Worm (Caenorhabditis elegans): ENCODE data around the gene str-135.

DNA sequence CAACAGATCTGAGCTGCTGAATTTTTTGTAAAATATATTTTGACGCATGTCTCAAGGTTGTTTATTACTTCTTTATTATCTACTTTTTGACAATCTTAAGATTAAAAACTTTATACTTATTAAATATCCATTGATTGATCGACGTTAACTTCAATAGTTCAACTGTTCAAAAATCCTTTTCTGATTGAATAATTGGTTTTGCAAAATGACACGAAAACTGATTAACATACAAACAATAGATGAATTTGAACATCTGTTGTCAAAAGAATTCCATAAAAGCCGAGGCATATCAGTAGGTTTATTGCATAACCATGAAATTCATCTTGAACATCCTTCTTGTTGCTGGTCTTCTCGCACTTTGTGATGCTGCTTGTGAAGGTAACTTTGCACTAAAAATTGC is 30.5 kb upstream of the str-135 start, which contains the start of gene W02D7.12:
- no peak for TF ChIP-seq elt-3 (tag; optimal IDR thresholded peaks at IDR 0.05)
- TF ChIP-seq lir-3 (tag; optimal IDR thresholded peaks at IDR 0.05; ENCODE audit: poor library complexity): no peak
- no peak for TF ChIP-seq lin-15B (tag; optimal IDR thresholded peaks at IDR 0.05)
- no peak for TF ChIP-seq nhr-28 (tag; optimal IDR thresholded peaks at IDR 0.05)
- TF ChIP-seq fkh-10 (GFP tag; optimal IDR thresholded peaks at IDR 0.05): no peak
- TF ChIP-seq lin-39 (tag; optimal IDR thresholded peaks at IDR 0.05): no peak
- TF ChIP-seq tbx-2 (tag; optimal IDR thresholded peaks at IDR 0.05): no peak
- no peak for TF ChIP-seq pqm-1 (tag; optimal IDR thresholded peaks at IDR 0.05)
- TF ChIP-seq nhr-11 (tag; optimal IDR thresholded peaks at IDR 0.05): no peak

All from whole organism, L1 larva.